Worm (Caenorhabditis elegans): ENCODE data around the gene C26E1.1.

- TF ChIP-seq elt-1 (tag; optimal IDR thresholded peaks at IDR 0.05; ENCODE audit: borderline replicate concordance, insufficient read depth) (no peak), zip-8 (tag; optimal IDR thresholded peaks at IDR 0.05) (no peak), M03D4.4 (tag; optimal IDR thresholded peaks at IDR 0.05) (no peak), mep-1 (tag; optimal IDR thresholded peaks at IDR 0.05) (no peak), pha-4 (tag; optimal IDR thresholded peaks at IDR 0.05) (no peak), unc-62 (GFP tag; optimal IDR thresholded peaks at IDR 0.05) (no peak), nhr-237 (tag; optimal IDR thresholded peaks at IDR 0.05) (no peak), mls-2 (tag; optimal IDR thresholded peaks at IDR 0.05) (no peak)
Measured at ce11 chrV:13308616-13309015, 11.3 kb downstream of the C26E1.1 start, which contains the start of gene C50B6.1.

Data from whole organism, mixed stage, embryonic.